Worm (Caenorhabditis elegans) whole organism, late embryonic: ENCODE results near the gene F55A11.8.

Experiments used
- C08G9.2 ChIP-seq: sonication (generic microtip); optimal IDR thresholded peaks from 2 replicates; lab custom pipeline; 2016; ENCODE audit warnings: mild to moderate bottlenecking, missing genetic modification characterization, moderate library complexity, missing compliant biosample characterization
- F13H6.1 ChIP-seq: sonication (generic microtip); optimal IDR thresholded peaks from 2 replicates; lab custom pipeline; 2016; ENCODE audit warnings: missing genetic modification characterization, missing compliant biosample characterization
- K02D7.2 ChIP-seq: sonication (generic microtip); optimal IDR thresholded peaks from 2 replicates; lab custom pipeline; 2017; ENCODE audit warnings: mild to moderate bottlenecking, missing genetic modification characterization, missing compliant biosample characterization
- K09A11.1 ChIP-seq: sonication (generic microtip); optimal IDR thresholded peaks from 2 replicates; lab custom pipeline; 2017; ENCODE audit warnings: antibody characterized with exemption, mild to moderate bottlenecking, missing genetic modification characterization, missing compliant biosample characterization; ENCODE audit not compliant: insufficient read depth
- T23F11.4 ChIP-seq: fragments of 200-800 bp; sonication (Bioruptor generic); optimal IDR thresholded peaks from 2 replicates; lab custom pipeline; 2018; ENCODE audit warnings: mild to moderate bottlenecking, missing genetic modification characterization, missing compliant biosample characterization
- Y22D7AL.16 ChIP-seq: sonication (generic microtip); optimal IDR thresholded peaks from 2 replicates; lab custom pipeline; 2016; ENCODE audit warnings: missing genetic modification characterization, missing compliant biosample characterization
- ama-1 ChIP-seq: fragments of 150-350 bp; optimal IDR thresholded peaks from 2 replicates; lab custom pipeline; 2014
- ceh-18 ChIP-seq: sonication (generic microtip); optimal IDR thresholded peaks from 2 replicates; lab custom pipeline; 2016; ENCODE audit warnings: missing genetic modification characterization, missing compliant biosample characterization
- ceh-19 ChIP-seq: fragments of 200-800 bp; sonication (Bioruptor generic); optimal IDR thresholded peaks from 2 replicates; lab custom pipeline; 2018; ENCODE audit warnings: mild to moderate bottlenecking, missing genetic modification characterization, missing compliant biosample characterization
- ceh-2 ChIP-seq: sonication (generic microtip); optimal IDR thresholded peaks from 2 replicates; lab custom pipeline; 2016; ENCODE audit warnings: missing genotype, missing genetic modification characterization, missing compliant biosample characterization
- ceh-30 ChIP-seq: fragments of 150-350 bp; optimal IDR thresholded peaks from 2 replicates; lab custom pipeline; 2014; ENCODE audit warnings: missing biosample characterization, missing genetic modification characterization
- ceh-31 ChIP-seq: sonication (generic microtip); optimal IDR thresholded peaks from 2 replicates; lab custom pipeline; 2016; ENCODE audit warnings: missing genetic modification characterization, missing compliant biosample characterization
- ceh-34 ChIP-seq: sonication (generic microtip); optimal IDR thresholded peaks from 2 replicates; lab custom pipeline; 2016; ENCODE audit warnings: mild to moderate bottlenecking, missing genetic modification characterization, missing compliant biosample characterization
- ceh-45 ChIP-seq: fragments of 200-800 bp; sonication (Bioruptor generic); IDR thresholded peaks from 2 replicates; pipeline ENCODE4 v1.3.6; 2022; ENCODE audit warnings: missing genetic modification reagents, missing genetic modification characterization, missing compliant biosample characterization
- ceh-48 ChIP-seq: sonication (generic microtip); optimal IDR thresholded peaks from 2 replicates; lab custom pipeline; 2016; ENCODE audit warnings: missing genetic modification characterization, inconsistent platforms, missing compliant biosample characterization
- ceh-6 ChIP-seq: fragments of 200-800 bp; sonication (Bioruptor generic); optimal IDR thresholded peaks from 2 replicates; lab custom pipeline; 2018; ENCODE audit warnings: mild to moderate bottlenecking, missing genetic modification characterization, missing compliant biosample characterization
- ceh-9 ChIP-seq: sonication (generic microtip); optimal IDR thresholded peaks from 2 replicates; lab custom pipeline; 2016; ENCODE audit warnings: mild to moderate bottlenecking, missing genetic modification characterization, inconsistent platforms, missing compliant biosample characterization
- dve-1 ChIP-seq: sonication (generic microtip); optimal IDR thresholded peaks from 2 replicates; lab custom pipeline; 2017; ENCODE audit warnings: antibody characterized with exemption, mild to moderate bottlenecking, missing genetic modification characterization, missing compliant biosample characterization
- elt-2 ChIP-seq: sonication (generic microtip); optimal IDR thresholded peaks from 2 replicates; lab custom pipeline; 2016; ENCODE audit warnings: missing genetic modification reagents, missing genetic modification characterization, missing compliant biosample characterization
- elt-4 ChIP-seq: sonication (generic microtip); optimal IDR thresholded peaks from 2 replicates; lab custom pipeline; 2016; ENCODE audit warnings: missing genetic modification characterization, missing compliant biosample characterization
- fkh-6 ChIP-seq: sonication (generic microtip); optimal IDR thresholded peaks from 2 replicates; lab custom pipeline; 2016; ENCODE audit warnings: missing genetic modification characterization, missing compliant biosample characterization
- gmeb-2 ChIP-seq: sonication (generic microtip); optimal IDR thresholded peaks from 2 replicates; lab custom pipeline; 2016; ENCODE audit warnings: missing genetic modification characterization, inconsistent platforms, missing compliant biosample characterization
- hlh-13 ChIP-seq: fragments of 200-800 bp; sonication (Bioruptor generic); optimal IDR thresholded peaks from 2 replicates; lab custom pipeline; 2018; ENCODE audit warnings: mild to moderate bottlenecking, missing genetic modification characterization, missing compliant biosample characterization
- hlh-30 ChIP-seq: sonication (generic microtip); optimal IDR thresholded peaks from 2 replicates; lab custom pipeline; 2017; ENCODE audit warnings: antibody characterized with exemption, missing genetic modification characterization, missing compliant biosample characterization; ENCODE audit not compliant: insufficient read depth
- madf-2 ChIP-seq: sonication (generic microtip); optimal IDR thresholded peaks from 2 replicates; lab custom pipeline; 2017; ENCODE audit warnings: missing genetic modification characterization, missing compliant biosample characterization
- nfya-1 ChIP-seq: sonication (generic microtip); optimal IDR thresholded peaks from 2 replicates; lab custom pipeline; 2017; ENCODE audit warnings: missing genetic modification characterization, mild to moderate bottlenecking, missing compliant biosample characterization, antibody characterized with exemption, moderate library complexity
- npax-4 ChIP-seq: sonication (generic microtip); optimal IDR thresholded peaks from 2 replicates; lab custom pipeline; 2016; ENCODE audit warnings: missing genetic modification characterization, missing compliant biosample characterization
- pag-3 ChIP-seq: sonication (generic microtip); optimal IDR thresholded peaks from 2 replicates; lab custom pipeline; 2016; ENCODE audit warnings: missing compliant biosample characterization, missing genetic modification characterization, borderline replicate concordance
- pat-9 ChIP-seq: fragments of 200-800 bp; sonication (Bioruptor generic); optimal IDR thresholded peaks from 2 replicates; lab custom pipeline; 2018; ENCODE audit warnings: mild to moderate bottlenecking, missing genetic modification characterization, moderate library complexity, missing compliant biosample characterization
- pax-1 ChIP-seq: fragments of 150-350 bp; optimal IDR thresholded peaks from 2 replicates; lab custom pipeline; 2014; ENCODE audit warnings: missing biosample characterization, missing genetic modification characterization
- pha-2 ChIP-seq: sonication (generic microtip); optimal IDR thresholded peaks from 2 replicates; lab custom pipeline; 2017; ENCODE audit warnings: mild to moderate bottlenecking, missing genetic modification characterization, missing compliant biosample characterization
- pha-4 ChIP-seq: fragments of 150-350 bp; optimal IDR thresholded peaks from 2 replicates; lab custom pipeline; 2018; ENCODE audit warnings: missing biosample characterization, missing genetic modification reagents, missing genetic modification characterization
- rnt-1 ChIP-seq: sonication (generic microtip); optimal IDR thresholded peaks from 2 replicates; lab custom pipeline; 2016; ENCODE audit warnings: missing genetic modification characterization, missing compliant biosample characterization
- sdc-2 ChIP-seq: sonication (generic microtip); optimal IDR thresholded peaks from 2 replicates; lab custom pipeline; 2016; ENCODE audit warnings: missing genotype, missing genetic modification characterization, missing compliant biosample characterization
- sox-2 ChIP-seq: fragments of 200-800 bp; sonication (Bioruptor generic); IDR thresholded peaks from 2 replicates; pipeline ENCODE4 v1.3.6; 2022; ENCODE audit warnings: missing genetic modification reagents, missing genetic modification characterization, missing compliant biosample characterization
- syd-9 ChIP-seq: sonication (generic microtip); optimal IDR thresholded peaks from 2 replicates; lab custom pipeline; 2016; ENCODE audit warnings: mild to moderate bottlenecking, missing genetic modification characterization, moderate library complexity, missing compliant biosample characterization
- tbx-2 ChIP-seq: sonication (generic microtip); optimal IDR thresholded peaks from 2 replicates; lab custom pipeline; 2016; ENCODE audit warnings: missing genetic modification characterization, missing compliant biosample characterization
- tbx-7 ChIP-seq: sonication (generic microtip); optimal IDR thresholded peaks from 2 replicates; lab custom pipeline; 2016; ENCODE audit warnings: missing genotype, missing genetic modification characterization, missing compliant biosample characterization
- unc-42 ChIP-seq: sonication (generic microtip); optimal IDR thresholded peaks from 2 replicates; lab custom pipeline; 2016; ENCODE audit warnings: missing genotype, missing genetic modification characterization, missing compliant biosample characterization
- ztf-16 ChIP-seq: sonication (generic microtip); optimal IDR thresholded peaks from 2 replicates; lab custom pipeline; 2017; ENCODE audit warnings: missing genetic modification characterization, missing compliant biosample characterization

F55A11.8 gene

DNA sequence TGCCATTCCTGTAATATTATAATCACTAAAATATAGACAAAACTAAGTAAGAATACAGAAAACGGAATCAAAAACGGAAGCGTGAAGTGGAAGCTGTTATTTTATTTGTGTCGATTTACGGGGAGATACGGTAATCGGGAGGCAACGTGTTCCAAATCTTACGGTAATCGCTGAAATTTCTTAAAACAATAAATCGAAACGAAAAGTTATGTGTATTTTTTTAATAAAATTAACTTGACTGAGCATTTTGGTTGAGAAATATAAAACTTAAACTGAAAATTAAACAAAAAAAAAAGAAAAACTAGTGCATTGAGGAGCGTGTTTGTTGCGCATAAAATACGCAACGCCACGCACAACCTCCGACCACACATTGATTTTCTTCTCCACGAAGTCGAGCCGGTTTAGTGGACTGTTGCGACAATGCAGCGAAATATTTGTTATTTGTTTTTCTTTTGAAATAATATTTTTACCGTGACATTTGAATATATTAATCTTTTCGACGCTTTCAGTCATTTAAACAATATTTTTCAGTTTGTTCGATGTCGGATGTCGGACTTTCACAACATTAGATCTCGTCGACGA lies 23.5 kb upstream of the F55A11.8 start, which contains the start of the genes F55A11.1 and syx-5:
TSS of gene F55A11.1 (minus strand) at position 13 of the 582 bp plus-strand sequence.
TSS of gene syx-5 (plus strand) at position 532 of the 582 bp plus-strand sequence.
- no peak for TF ChIP-seq sdc-2 (tag; lab: Kevin White, UChicago)
- TF ChIP-seq tbx-2: peak; percentile 35
- peak; percentile 44 for TF ChIP-seq ceh-34 (tag; lab: Kevin White, UChicago)
- peak; percentile 22 for TF ChIP-seq ceh-18 (tag; lab: Kevin White, UChicago)
- peak; percentile 43 for TF ChIP-seq ceh-31 (tag; lab: Kevin White, UChicago)
- TF ChIP-seq ceh-30: peak; percentile 74
- no peak for TF ChIP-seq ama-1 (lab: Kevin White, UChicago)
- peak; percentile 70 for TF ChIP-seq unc-42 (tag; lab: Kevin White, UChicago)
- TF ChIP-seq nfya-1: peak; percentile 81
- peak; percentile 35 for TF ChIP-seq pax-1 (tag; lab: Kevin White, UChicago)
- no peak for TF ChIP-seq T23F11.4 (GFP tag; lab: Kevin White, UChicago)
- TF ChIP-seq ceh-48: peak; percentile 41
- TF ChIP-seq rnt-1 (tag; lab: Kevin White, UChicago): peak; percentile 19

- TF ChIP-seq pax-1 (tag; lab: Kevin White, UChicago): no peak
- no peak for TF ChIP-seq sdc-2 (tag; lab: Kevin White, UChicago)
- TF ChIP-seq fkh-6: no peak
- TF ChIP-seq ceh-9 (tag; lab: Kevin White, UChicago): no peak
Measured at ce11 chrV:11767028-11767427, 21.0 kb upstream of the F55A11.8 start, which contains the start of gene sel-11. sel-11 (plus strand) TSS chrV:11767328.

ce11 chrV:11769646-11770045 lies 18.3 kb upstream of the F55A11.8 start:
- TF ChIP-seq elt-4 (tag; lab: Kevin White, UChicago) (no peak), tbx-7 (tag; lab: Kevin White, UChicago) (no peak), pat-9 (tag; lab: Kevin White, UChicago) (no peak), nfya-1 (no peak), ceh-6 (GFP tag; lab: Kevin White, UChicago) (no peak), ztf-16 (tag; lab: Kevin White, UChicago) (no peak), elt-2 (tag; lab: Kevin White, UChicago) (no peak), ceh-19 (GFP tag; lab: Kevin White, UChicago) (no peak)

ce11 chrV:11770053-11770517 lies 17.9 kb upstream of the F55A11.8 start, which contains the start of gene F55A11.4:
F55A11.4 (plus strand) TSS chrV:11770467.
- TF ChIP-seq npax-4 (tag; lab: Kevin White, UChicago) (no peak), tbx-2 (peak; percentile 8), C08G9.2 (tag; lab: Kevin White, UChicago) (peak; percentile 29)

- no peak for TF ChIP-seq pha-4
- no peak for TF ChIP-seq hlh-30 (tag; lab: Kevin White, UChicago)
- no peak for TF ChIP-seq unc-42 (tag; lab: Kevin White, UChicago)
- no peak for TF ChIP-seq ceh-2 (tag; lab: Kevin White, UChicago)
- no peak for TF ChIP-seq pag-3 (tag; lab: Kevin White, UChicago)
- no peak for TF ChIP-seq ceh-6 (GFP tag; lab: Kevin White, UChicago)
- no peak for TF ChIP-seq pha-2 (tag; lab: Kevin White, UChicago)
- no peak for TF ChIP-seq F13H6.1 (tag; lab: Kevin White, UChicago)
- TF ChIP-seq C08G9.2 (tag; lab: Kevin White, UChicago): no peak
- no peak for TF ChIP-seq elt-4 (tag; lab: Kevin White, UChicago)
Measured at ce11 chrV:11773420-11773819, 14.6 kb upstream of the F55A11.8 start, which contains the start of gene bus-18. bus-18 (plus strand) TSS chrV:11773720.

- TF ChIP-seq elt-4 (tag; lab: Kevin White, UChicago) (no peak), gmeb-2 (tag; lab: Kevin White, UChicago) (no peak), K09A11.1 (no peak), dve-1 (tag; lab: Kevin White, UChicago) (no peak), syd-9 (tag; lab: Kevin White, UChicago) (no peak), T23F11.4 (GFP tag; lab: Kevin White, UChicago) (no peak), madf-2 (tag; lab: Kevin White, UChicago) (no peak), Y22D7AL.16 (tag; lab: Kevin White, UChicago) (no peak), hlh-13 (GFP tag; lab: Kevin White, UChicago) (no peak), ceh-2 (tag; lab: Kevin White, UChicago) (no peak), pat-9 (tag; lab: Kevin White, UChicago) (no peak), sdc-2 (tag; lab: Kevin White, UChicago) (no peak), K02D7.2 (no peak), ceh-48 (no peak), ceh-31 (tag; lab: Kevin White, UChicago) (no peak), sox-2 (GFP tag; lab: Robert Waterston, UW) (no peak), ceh-45 (GFP tag; lab: Robert Waterston, UW) (no peak)
Measured at ce11 chrV:11773934-11774333, 14.1 kb upstream of the F55A11.8 start.
